Fruit fly (Drosophila melanogaster) Kc167 (cell line): ENCODE measurements around the gene CG4896.

Source experiments
- Myc ChIP-seq: fragments of >200 bp; optimal IDR thresholded peaks from 2 replicates; lab custom pipeline; 2017; ENCODE audit warnings: missing external identifiers
- Sin3A ChIP-seq: fragments of >200 bp; optimal IDR thresholded peaks from 2 replicates; lab custom pipeline; 2018; ENCODE audit warnings: missing external identifiers
- h ChIP-seq: fragments of >200 bp; optimal IDR thresholded peaks from 3 replicates; lab custom pipeline; 2018; ENCODE audit warnings: missing external identifiers
- insv ChIP-seq: fragments of >200 bp; optimal IDR thresholded peaks from 3 replicates; lab custom pipeline; 2018; ENCODE audit warnings: missing external identifiers
- psq ChIP-seq: fragments of >200 bp; optimal IDR thresholded peaks from 2 replicates; lab custom pipeline; 2017; ENCODE audit warnings: missing external identifiers
- ttk ChIP-seq: sonication (Bioruptor generic); optimal IDR thresholded peaks from 2 replicates; lab custom pipeline; 2017; ENCODE audit warnings: missing external identifiers

- TF ChIP-seq h (lab: Kevin White, UChicago) (no peak), ttk (no peak), psq (no peak), Sin3A (lab: Kevin White, UChicago) (no peak), Myc (lab: Kevin White, UChicago) (no peak), insv (lab: Kevin White, UChicago) (no peak)
These were observed 53.2 kb downstream of the CG4896 start for dm6 chr2L:1230691-1231090.
